Fruit fly (Drosophila melanogaster) whole organism, embryonic: ENCODE data around the gene tinc.
A peak's percentile ranks its signal among the peaks of the same experiment; 100 is the strongest.

Source experiments
- Awh ChIP-seq: fragments of 200-800 bp; sonication (Bioruptor generic); IDR thresholded peaks from 2 replicates; pipeline ENCODE4, ENCODE4 v1.3.6; 2022; ENCODE audit warnings: missing biosample characterization, missing genetic modification characterization
- BEAF-32 ChIP-seq: fragments of 200-800 bp; sonication (Bioruptor generic); optimal IDR thresholded peaks from 3 replicates; lab custom pipeline; 2017; ENCODE audit warnings: missing biosample characterization, missing genetic modification characterization, mild to moderate bottlenecking, moderate library complexity, missing genetic modification reagents
- CG12104 ChIP-seq: fragments of 200-800 bp; sonication (Bioruptor generic); optimal IDR thresholded peaks from 3 replicates; lab custom pipeline; 2016; ENCODE audit warnings: missing biosample characterization, missing genetic modification characterization
- CG12299 ChIP-seq: fragments of 200-800 bp; sonication (Bioruptor generic); optimal IDR thresholded peaks from 2 replicates; lab custom pipeline; 2018; ENCODE audit warnings: missing biosample characterization, mild to moderate bottlenecking, missing genetic modification characterization
- CG13424 ChIP-seq: fragments of 200-800 bp; sonication (Bioruptor generic); optimal IDR thresholded peaks from 2 replicates; lab custom pipeline; 2019; ENCODE audit warnings: missing biosample characterization, mild to moderate bottlenecking, missing genetic modification characterization, moderate library complexity
- CG15269 ChIP-seq: fragments of 200-800 bp; sonication (Bioruptor generic); optimal IDR thresholded peaks from 2 replicates; lab custom pipeline; 2018; ENCODE audit warnings: missing biosample characterization, mild to moderate bottlenecking, missing genetic modification characterization, moderate library complexity
- CG1529 ChIP-seq: fragments of 200-800 bp; sonication (Bioruptor generic); optimal IDR thresholded peaks from 3 replicates; lab custom pipeline; 2018; ENCODE audit warnings: missing biosample characterization, missing genetic modification characterization
- CG15479 ChIP-seq: fragments of 200-800 bp; sonication (Bioruptor generic); optimal IDR thresholded peaks from 3 replicates; lab custom pipeline; 2019; ENCODE audit warnings: missing biosample characterization, mild to moderate bottlenecking, missing genetic modification characterization, moderate library complexity
- CG1603 ChIP-seq: fragments of 200-800 bp; sonication (Bioruptor generic); optimal IDR thresholded peaks from 2 replicates; lab custom pipeline; 2019; ENCODE audit warnings: missing biosample characterization, mild to moderate bottlenecking, missing genetic modification characterization, moderate library complexity
- CG16813 ChIP-seq: fragments of 200-800 bp; sonication (Bioruptor generic); IDR thresholded peaks from 3 replicates; pipeline ENCODE4 v1.3.6; 2022; ENCODE audit warnings: missing biosample characterization, missing genetic modification characterization; ENCODE audit not compliant: partially characterized antibody
- CG17359 ChIP-seq: fragments of 200-800 bp; sonication (Bioruptor generic); optimal IDR thresholded peaks from 3 replicates; lab custom pipeline; 2018; ENCODE audit warnings: missing biosample characterization, mild to moderate bottlenecking, missing genetic modification characterization, moderate library complexity
- CG18619 ChIP-seq: fragments of 200-800 bp; sonication (Bioruptor generic); optimal IDR thresholded peaks from 3 replicates; lab custom pipeline; 2017; ENCODE audit warnings: missing biosample characterization, mild to moderate bottlenecking, missing genetic modification characterization
- CG2116 ChIP-seq: fragments of 200-800 bp; sonication (Bioruptor generic); optimal IDR thresholded peaks from 3 replicates; lab custom pipeline; 2018; ENCODE audit warnings: missing biosample characterization, mild to moderate bottlenecking, missing genetic modification characterization
- CG4404 ChIP-seq: fragments of 200-800 bp; sonication (Bioruptor generic); IDR thresholded peaks from 2 replicates; pipeline ENCODE4 v1.3.6; 2022; ENCODE audit warnings: missing biosample characterization, missing genetic modification characterization
- CG6654 ChIP-seq: fragments of 200-800 bp; sonication (Bioruptor generic); optimal IDR thresholded peaks from 2 replicates; lab custom pipeline; 2017; ENCODE audit warnings: missing biosample characterization, mild to moderate bottlenecking, missing genetic modification characterization
- CG8359 ChIP-seq: fragments of 200-800 bp; sonication (Bioruptor generic); optimal IDR thresholded peaks from 2 replicates; lab custom pipeline; 2017; ENCODE audit warnings: missing biosample characterization, mild to moderate bottlenecking, missing genetic modification characterization, borderline replicate concordance
- CG9727 ChIP-seq: fragments of 200-800 bp; sonication (Bioruptor generic); optimal IDR thresholded peaks from 3 replicates; lab custom pipeline; 2017; ENCODE audit warnings: missing biosample characterization, mild to moderate bottlenecking, missing genetic modification characterization
- Dref ChIP-seq: fragments of 200-800 bp; sonication (Bioruptor generic); IDR thresholded peaks from 2 replicates; pipeline ENCODE4 v1.3.6; 2022; ENCODE audit warnings: missing biosample characterization, missing genetic modification characterization
- Drgx ChIP-seq: fragments of 200-800 bp; sonication (Bioruptor generic); IDR thresholded peaks from 2 replicates; pipeline ENCODE4 v1.3.6; 2022; ENCODE audit warnings: missing biosample characterization, missing genetic modification characterization
- E2f1 ChIP-seq: fragments of 200-800 bp; sonication (Bioruptor generic); IDR thresholded peaks from 2 replicates; pipeline ENCODE4 v1.3.6; 2022; ENCODE audit warnings: missing biosample characterization, missing genetic modification characterization
- HLH4C ChIP-seq: fragments of 200-800 bp; sonication (Bioruptor generic); IDR thresholded peaks from 3 replicates; pipeline ENCODE4 v1.3.6; 2022; ENCODE audit warnings: missing biosample characterization, missing genetic modification characterization; ENCODE audit not compliant: partially characterized antibody
- Hmx ChIP-seq: fragments of 200-800 bp; sonication (Bioruptor generic); optimal IDR thresholded peaks from 2 replicates; lab custom pipeline; 2016; ENCODE audit warnings: missing biosample characterization, missing genetic modification characterization
- Hr51 ChIP-seq, 2 experiments: fragments of 200-800 bp; sonication (Bioruptor generic); optimal IDR thresholded peaks; 2 replicates in 1 of 2; 3 replicates in 1 of 2; lab custom pipeline; 2016 to 2018; ENCODE audit warnings: missing biosample characterization in 2 of 2, missing genetic modification characterization in 2 of 2, mild to moderate bottlenecking in 1 of 2, moderate library complexity in 1 of 2
- Kr ChIP-seq: fragments of 200-800 bp; sonication (Bioruptor generic); optimal IDR thresholded peaks from 2 replicates; lab custom pipeline; 2017; ENCODE audit warnings: missing biosample characterization, mild to moderate bottlenecking, missing genetic modification characterization
- NC2β ChIP-seq: fragments of 200-800 bp; sonication (Bioruptor generic); optimal IDR thresholded peaks from 2 replicates; lab custom pipeline; 2016; ENCODE audit warnings: missing biosample characterization, missing genetic modification characterization
- Oli ChIP-seq: fragments of 200-800 bp; sonication (Bioruptor generic); optimal IDR thresholded peaks from 2 replicates; lab custom pipeline; 2018; ENCODE audit warnings: missing biosample characterization, mild to moderate bottlenecking, missing genetic modification characterization, moderate library complexity
- Ravus ChIP-seq: fragments of 200-800 bp; sonication (Bioruptor generic); IDR thresholded peaks from 2 replicates; pipeline ENCODE4 v1.3.6; 2022; ENCODE audit warnings: missing biosample characterization, missing genetic modification characterization
- Tbp ChIP-seq: fragments of >200 bp; optimal IDR thresholded peaks from 2 replicates; lab custom pipeline; 2018; ENCODE audit warnings: missing biosample characterization, missing genetic modification characterization
- abd-A ChIP-seq: fragments of 200-800 bp; sonication (Bioruptor generic); optimal IDR thresholded peaks from 3 replicates; lab custom pipeline; 2019; ENCODE audit warnings: missing biosample characterization, mild to moderate bottlenecking, missing genetic modification characterization, moderate library complexity
- bowl ChIP-seq: fragments of 200-800 bp; sonication (Bioruptor generic); IDR thresholded peaks from 2 replicates; pipeline ENCODE4 v1.3.6; 2022; ENCODE audit warnings: missing biosample characterization, missing genetic modification characterization
- br ChIP-seq: fragments of >200 bp; optimal IDR thresholded peaks from 2 replicates; lab custom pipeline; 2017
- caup ChIP-seq: fragments of 200-800 bp; sonication (Bioruptor generic); optimal IDR thresholded peaks from 3 replicates; lab custom pipeline; 2017; ENCODE audit warnings: missing biosample characterization, mild to moderate bottlenecking, missing genetic modification characterization, moderate library complexity; ENCODE audit not compliant: severe bottlenecking
- dati ChIP-seq: fragments of 200-800 bp; sonication (Bioruptor generic); IDR thresholded peaks from 2 replicates; pipeline ENCODE4 v1.3.6; 2022; ENCODE audit warnings: missing biosample characterization, missing genetic modification characterization
- disco-r ChIP-seq: fragments of 200-800 bp; sonication (Bioruptor generic); optimal IDR thresholded peaks from 2 replicates; lab custom pipeline; 2016; ENCODE audit warnings: missing biosample characterization, missing genetic modification characterization
- dpn ChIP-seq, 2 experiments: fragments of 200-800 bp; sonication (Bioruptor generic); optimal IDR thresholded peaks; 3 replicates each; lab custom pipeline; 2016; ENCODE audit warnings: missing biosample characterization in 2 of 2, missing genetic modification characterization in 2 of 2
- hbn ChIP-seq: fragments of 200-800 bp; sonication (Bioruptor generic); IDR thresholded peaks from 2 replicates; pipeline ENCODE4 v1.3.6; 2022; ENCODE audit warnings: missing biosample characterization, missing genetic modification characterization; ENCODE audit not compliant: partially characterized antibody
- ind ChIP-seq: fragments of 200-800 bp; sonication (Bioruptor generic); optimal IDR thresholded peaks from 3 replicates; lab custom pipeline; 2016; ENCODE audit warnings: missing biosample characterization, missing genetic modification characterization
- ken ChIP-seq: fragments of 200-800 bp; sonication (Bioruptor generic); IDR thresholded peaks from 3 replicates; pipeline ENCODE4 v1.3.6; 2022; ENCODE audit warnings: missing biosample characterization, missing genetic modification characterization
- nau ChIP-seq: fragments of 200-800 bp; sonication (Bioruptor generic); optimal IDR thresholded peaks from 3 replicates; lab custom pipeline; 2017; ENCODE audit warnings: missing biosample characterization, mild to moderate bottlenecking, missing genetic modification characterization, missing genetic modification reagents
- pfk ChIP-seq: fragments of 200-800 bp; sonication (Bioruptor generic); optimal IDR thresholded peaks from 2 replicates; lab custom pipeline; 2018; ENCODE audit warnings: missing biosample characterization, mild to moderate bottlenecking, missing genetic modification characterization, moderate library complexity
- pzg ChIP-seq: fragments of 200-800 bp; sonication (Bioruptor generic); optimal IDR thresholded peaks from 3 replicates; lab custom pipeline; 2018; ENCODE audit warnings: missing biosample characterization, mild to moderate bottlenecking, missing genetic modification characterization, moderate library complexity
- run ChIP-seq: fragments of 200-800 bp; sonication (Bioruptor generic); optimal IDR thresholded peaks from 3 replicates; lab custom pipeline; 2018; ENCODE audit warnings: missing biosample characterization, mild to moderate bottlenecking, missing genetic modification characterization
- schlank ChIP-seq: fragments of 200-800 bp; sonication (Bioruptor generic); optimal IDR thresholded peaks from 2 replicates; lab custom pipeline; 2018; ENCODE audit warnings: missing biosample characterization, mild to moderate bottlenecking, missing genetic modification characterization
- scrt ChIP-seq: fragments of 200-800 bp; sonication (Bioruptor generic); optimal IDR thresholded peaks from 2 replicates; lab custom pipeline; 2018; ENCODE audit warnings: missing biosample characterization, mild to moderate bottlenecking, missing genetic modification characterization, moderate library complexity
- sens-2 ChIP-seq: fragments of 200-800 bp; sonication (Bioruptor generic); IDR thresholded peaks from 2 replicates; pipeline ENCODE4 v1.3.6; 2022; ENCODE audit warnings: missing biosample characterization, missing genetic modification characterization
- sisA ChIP-seq: fragments of 200-800 bp; sonication (Bioruptor generic); IDR thresholded peaks from 2 replicates; pipeline ENCODE4 v1.3.6; 2022; ENCODE audit warnings: missing biosample characterization, missing genetic modification characterization
- slou ChIP-seq: fragments of 200-800 bp; sonication (Bioruptor generic); optimal IDR thresholded peaks from 3 replicates; lab custom pipeline; 2016; ENCODE audit warnings: missing biosample characterization, missing genetic modification characterization
- trem ChIP-seq: fragments of 200-800 bp; optimal IDR thresholded peaks from 3 replicates; lab custom pipeline; 2019; ENCODE audit warnings: missing biosample characterization, mild to moderate bottlenecking, missing genetic modification characterization, moderate library complexity
- tx ChIP-seq: fragments of 200-800 bp; sonication (Bioruptor generic); optimal IDR thresholded peaks from 2 replicates; lab custom pipeline; 2016; ENCODE audit warnings: missing biosample characterization, missing genetic modification characterization
- wek ChIP-seq: fragments of 200-800 bp; sonication (Bioruptor generic); optimal IDR thresholded peaks from 3 replicates; lab custom pipeline; 2018; ENCODE audit warnings: missing biosample characterization, mild to moderate bottlenecking, missing genetic modification characterization, moderate library complexity

Gene tinc

DNA sequence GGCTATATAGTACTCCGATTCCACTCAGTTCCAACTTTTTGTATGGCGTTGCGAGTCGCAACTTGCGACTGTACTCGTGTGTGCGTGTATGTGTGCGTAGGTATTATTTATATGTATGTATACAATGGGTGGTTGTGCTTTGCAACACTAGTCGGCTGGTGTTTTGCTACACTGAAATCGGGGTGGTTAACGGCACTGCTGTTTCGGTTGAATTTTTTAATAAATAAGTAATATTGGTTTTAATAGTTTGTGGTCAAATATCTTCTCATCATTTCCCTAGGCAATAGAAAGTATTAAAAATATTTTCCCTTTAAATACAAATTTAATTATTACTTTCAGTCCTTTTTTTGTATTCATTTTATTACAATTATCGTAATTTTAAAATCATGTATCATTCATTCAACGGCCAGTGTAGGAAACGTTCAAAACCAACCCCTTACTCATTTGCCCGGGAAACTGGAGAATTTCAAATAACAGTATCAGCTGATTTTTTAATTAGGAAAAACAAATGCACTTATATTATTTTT lies 13.1 kb upstream of the tinc start, which contains the start of gene CG7379 (continued):
- TF ChIP-seq pfk (GFP tag; lab: Kevin White, UChicago) (peak; percentile 51), pzg (GFP tag; lab: Kevin White, UChicago) (peak; percentile 82), dpn (GFP tag; optimal IDR thresholded peaks at IDR 0.05; lab: Kevin White, UChicago) (peak; percentile 91 to 93), CG15269 (tag; lab: Kevin White, UChicago) (peak; percentile 66), abd-A (tag; lab: Kevin White, UChicago) (no peak), Tbp (no peak), Hmx (GFP tag; lab: Kevin White, UChicago) (peak; percentile 47), caup (GFP tag; lab: Kevin White, UChicago) (peak; percentile 93), CG15479 (GFP tag; lab: Kevin White, UChicago) (peak; percentile 6), CG8359 (GFP tag; lab: Kevin White, UChicago) (no peak), CG17359 (tag; lab: Kevin White, UChicago) (peak; percentile 73), CG4404 (GFP tag; lab: Robert Waterston, UW) (peak; percentile 84), Ravus (GFP tag; lab: Robert Waterston, UW) (no peak), disco-r (GFP tag; lab: Kevin White, UChicago) (peak; percentile 40), sisA (GFP tag; lab: Robert Waterston, UW) (peak; percentile 85), HLH4C (GFP tag; lab: Robert Waterston, UW) (no peak), schlank (tag; lab: Kevin White, UChicago) (peak; percentile 60), CG9727 (GFP tag; lab: Kevin White, UChicago) (peak; percentile 64), hbn (no peak), CG1603 (tag; lab: Kevin White, UChicago) (peak; percentile 51), CG2116 (GFP tag; lab: Kevin White, UChicago) (peak; percentile 70), Oli (tag; lab: Kevin White, UChicago) (peak; percentile 65), Hr51 (GFP tag; optimal IDR thresholded peaks at IDR 0.05; lab: Kevin White, UChicago) (peak in 1 of 2 experiments; percentile 86), CG18619 (peak; percentile 79), nau (GFP tag; lab: Kevin White, UChicago) (no peak), E2f1 (GFP tag; lab: Robert Waterston, UW) (peak; percentile 58; the same call in 1 of the 2 replicates), tx (GFP tag; lab: Kevin White, UChicago) (peak; percentile 70), wek (no peak), CG16813 (GFP tag; lab: Robert Waterston, UW) (no peak), CG13424 (peak; percentile 63), Kr (GFP tag; lab: Kevin White, UChicago) (no peak), trem (peak; percentile 73), dati (GFP tag; lab: Robert Waterston, UW) (no peak), BEAF-32 (GFP tag; lab: Kevin White, UChicago) (peak; percentile 51), ken (peak; percentile 94), CG12104 (GFP tag; lab: Kevin White, UChicago) (peak; percentile 77), ind (GFP tag; lab: Kevin White, UChicago) (peak; percentile 91), CG12299 (tag; lab: Kevin White, UChicago) (peak; percentile 50), NC2β (GFP tag; lab: Kevin White, UChicago) (peak; percentile 63), Drgx (GFP tag; lab: Robert Waterston, UW) (peak; percentile 53), Awh (GFP tag; lab: Robert Waterston, UW) (0 out of 2 replicates have a peak, but pooled peaks have one; percentile 11), run (tag; lab: Kevin White, UChicago) (no peak), Dref (GFP tag; lab: Robert Waterston, UW) (peak; percentile 45), br (lab: Kevin White, UChicago) (no peak), scrt (GFP tag; lab: Kevin White, UChicago) (peak; percentile 49), slou (peak; percentile 75), CG6654 (GFP tag; lab: Kevin White, UChicago) (peak; percentile 59), CG1529 (GFP tag; lab: Kevin White, UChicago) (peak; percentile 41), bowl (GFP tag; lab: Robert Waterston, UW) (no peak), sens-2 (GFP tag; lab: Robert Waterston, UW) (no peak)
